Worm (Caenorhabditis elegans) whole organism, L1 larva: ENCODE measurements around the gene inpp-1.

ENCODE experiments used
- C34B4.2 ChIP-seq: sonication (generic microtip); optimal IDR thresholded peaks from 2 replicates; lab custom pipeline; 2017; ENCODE audit warnings: mild to moderate bottlenecking, missing genetic modification characterization, missing compliant biosample characterization
- F16B12.6 ChIP-seq: fragments of 150-350 bp; optimal IDR thresholded peaks from 2 replicates; lab custom pipeline; 2014; ENCODE audit warnings: missing biosample characterization, missing genetic modification characterization
- Y116A8C.19 ChIP-seq: sonication (generic microtip); optimal IDR thresholded peaks from 2 replicates; lab custom pipeline; 2016; ENCODE audit warnings: missing compliant biosample characterization, missing genetic modification characterization, borderline replicate concordance
- aha-1 ChIP-seq: fragments of 150-350 bp; optimal IDR thresholded peaks from 2 replicates; lab custom pipeline; 2014; ENCODE audit warnings: missing biosample characterization, missing genetic modification characterization
- alr-1 ChIP-seq: fragments of 200-800 bp; sonication (Bioruptor generic); optimal IDR thresholded peaks from 2 replicates; lab custom pipeline; 2018; ENCODE audit warnings: borderline replicate concordance, mild to moderate bottlenecking, missing genetic modification characterization, missing compliant biosample characterization
- aly-2 ChIP-seq: fragments of 150-350 bp; optimal IDR thresholded peaks from 2 replicates; lab custom pipeline; 2014; ENCODE audit warnings: missing biosample characterization, missing genetic modification characterization
- blmp-1 ChIP-seq: fragments of 150-350 bp; optimal IDR thresholded peaks from 2 replicates; lab custom pipeline; 2014; ENCODE audit warnings: missing biosample characterization, missing genetic modification characterization
- ceh-8 ChIP-seq: fragments of 200-800 bp; sonication (Bioruptor generic); optimal IDR thresholded peaks from 2 replicates; lab custom pipeline; 2018; ENCODE audit warnings: mild to moderate bottlenecking, missing genetic modification characterization, moderate library complexity, missing compliant biosample characterization
- ceh-90 ChIP-seq: sonication (generic microtip); optimal IDR thresholded peaks from 2 replicates; lab custom pipeline; 2016; ENCODE audit warnings: missing genetic modification characterization, missing compliant biosample characterization
- ces-1 ChIP-seq: fragments of 150-350 bp; optimal IDR thresholded peaks from 2 replicates; lab custom pipeline; 2014; ENCODE audit warnings: missing biosample characterization, missing genetic modification reagents, missing genetic modification characterization
- efl-1 ChIP-seq, 4 experiments: fragments of 150-350 bp; optimal IDR thresholded peaks in 3 of 4; peaks in 1 of 4; 1 replicate in 1 of 4; 2 replicates in 3 of 4; lab custom pipeline; 2014; ENCODE audit warnings: missing biosample characterization in 2 of 4, missing genetic modification characterization in 2 of 4, missing genetic modification reagents in 2 of 4
- efl-3 ChIP-seq: fragments of 200-800 bp; sonication (Bioruptor generic); optimal IDR thresholded peaks from 2 replicates; lab custom pipeline; 2018; ENCODE audit warnings: mild to moderate bottlenecking, missing genetic modification characterization, missing compliant biosample characterization
- elt-2 ChIP-seq: sonication (generic microtip); optimal IDR thresholded peaks from 2 replicates; lab custom pipeline; 2016; ENCODE audit warnings: missing genetic modification characterization, mild to moderate bottlenecking, inconsistent platforms, missing compliant biosample characterization, missing genetic modification reagents
- elt-3 ChIP-seq, 6 experiments: fragments of 150-350 bp in 1 of 6; sonication (generic microtip); optimal IDR thresholded peaks; 2 replicates each; lab custom pipeline; 2017 to 2018; ENCODE audit warnings: missing biosample characterization in 6 of 6, missing genetic modification characterization in 6 of 6, inconsistent platforms in 1 of 6
- grh-1 ChIP-seq: fragments of 200-800 bp; sonication (Bioruptor generic); IDR thresholded peaks from 2 replicates; pipeline ENCODE4 v1.3.6; 2022; ENCODE audit warnings: missing genetic modification reagents, missing genetic modification characterization, missing compliant biosample characterization
- hlh-17 ChIP-seq: fragments of 200-800 bp; sonication (Bioruptor generic); optimal IDR thresholded peaks from 2 replicates; lab custom pipeline; 2018; ENCODE audit warnings: missing genetic modification characterization, mild to moderate bottlenecking, missing compliant biosample characterization, moderate library complexity, borderline replicate concordance
- hpl-2 ChIP-seq: fragments of 150-350 bp; optimal IDR thresholded peaks from 2 replicates; lab custom pipeline; 2014; ENCODE audit warnings: missing biosample characterization, missing genetic modification reagents, missing genetic modification characterization
- jun-1 ChIP-seq: fragments of 150-350 bp; optimal IDR thresholded peaks from 2 replicates; lab custom pipeline; 2014; ENCODE audit warnings: missing biosample characterization, missing genetic modification reagents, missing genetic modification characterization
- lin-14 ChIP-seq: fragments of 200-800 bp; sonication (Bioruptor generic); optimal IDR thresholded peaks from 2 replicates; lab custom pipeline; 2018; ENCODE audit warnings: mild to moderate bottlenecking, missing genetic modification characterization, moderate library complexity, missing compliant biosample characterization
- lin-15B ChIP-seq: fragments of 150-350 bp; sonication (generic microtip); optimal IDR thresholded peaks from 3 replicates; lab custom pipeline; 2014; ENCODE audit warnings: missing biosample characterization, missing genetic modification characterization
- lsy-2 ChIP-seq, 2 experiments: fragments of 150-350 bp; optimal IDR thresholded peaks; 2 replicates each; lab custom pipeline; 2014; ENCODE audit warnings: missing biosample characterization in 2 of 2, missing genetic modification characterization in 2 of 2
- mab-9 ChIP-seq: fragments of 200-800 bp; sonication (Bioruptor generic); IDR thresholded peaks from 2 replicates; pipeline ENCODE4 v1.3.6; 2022; ENCODE audit warnings: missing genetic modification reagents, missing genetic modification characterization, missing compliant biosample characterization
- mdl-1 ChIP-seq, 2 experiments: fragments of 150-350 bp; optimal IDR thresholded peaks; 2 replicates each; lab custom pipeline; 2014 to 2017; ENCODE audit warnings: missing biosample characterization in 2 of 2, missing genetic modification characterization in 2 of 2, inconsistent platforms in 1 of 2
- mef-2 ChIP-seq: fragments of 150-350 bp; optimal IDR thresholded peaks from 2 replicates; lab custom pipeline; 2014; ENCODE audit warnings: missing biosample characterization, missing genetic modification characterization
- nhr-11 ChIP-seq: fragments of 150-350 bp; optimal IDR thresholded peaks from 2 replicates; lab custom pipeline; 2014; ENCODE audit warnings: missing biosample characterization, missing genetic modification characterization
- nhr-20 ChIP-seq: sonication (generic microtip); optimal IDR thresholded peaks from 2 replicates; lab custom pipeline; 2016; ENCODE audit warnings: mild to moderate bottlenecking, missing genetic modification characterization, missing compliant biosample characterization
- nhr-28 ChIP-seq: fragments of 150-350 bp; optimal IDR thresholded peaks from 2 replicates; lab custom pipeline; 2014; ENCODE audit warnings: missing biosample characterization, missing genetic modification characterization
- nhr-47 ChIP-seq: sonication (generic microtip); optimal IDR thresholded peaks from 2 replicates; lab custom pipeline; 2016; ENCODE audit warnings: mild to moderate bottlenecking, missing genetic modification characterization, moderate library complexity, missing compliant biosample characterization
- nhr-71 ChIP-seq: sonication (generic microtip); optimal IDR thresholded peaks from 2 replicates; lab custom pipeline; 2016; ENCODE audit warnings: mild to moderate bottlenecking, missing genetic modification characterization, moderate library complexity, missing compliant biosample characterization
- nhr-76 ChIP-seq: sonication (generic microtip); optimal IDR thresholded peaks from 2 replicates; lab custom pipeline; 2017; ENCODE audit warnings: missing biosample characterization, missing genetic modification characterization
- nhr-84 ChIP-seq: sonication (generic microtip); optimal IDR thresholded peaks from 2 replicates; lab custom pipeline; 2017; ENCODE audit warnings: missing biosample characterization, missing genetic modification characterization
- nhr-85 ChIP-seq: sonication (generic microtip); peaks from one replicate; lab custom pipeline; 2016; ENCODE audit warnings: missing genetic modification characterization, inconsistent platforms, missing compliant biosample characterization
- nhr-90 ChIP-seq: sonication (generic microtip); optimal IDR thresholded peaks from 2 replicates; lab custom pipeline; 2016; ENCODE audit warnings: mild to moderate bottlenecking, missing genetic modification characterization, missing compliant biosample characterization; ENCODE audit not compliant: poor library complexity
- skn-1 ChIP-seq: fragments of 150-350 bp; optimal IDR thresholded peaks from 2 replicates; lab custom pipeline; 2014; ENCODE audit warnings: missing biosample characterization, missing genetic modification characterization
- snpc-4 ChIP-seq: fragments of 150-350 bp; optimal IDR thresholded peaks from 2 replicates; lab custom pipeline; 2014; ENCODE audit warnings: missing biosample characterization, missing genetic modification characterization
- snu-23 ChIP-seq: sonication (generic microtip); optimal IDR thresholded peaks from 2 replicates; lab custom pipeline; 2016; ENCODE audit warnings: missing genetic modification characterization, missing compliant biosample characterization
- sox-4 ChIP-seq: sonication (generic microtip); optimal IDR thresholded peaks from 2 replicates; lab custom pipeline; 2016; ENCODE audit warnings: missing genetic modification characterization, missing compliant biosample characterization
- sptf-1 ChIP-seq: fragments of 150-350 bp; optimal IDR thresholded peaks from 2 replicates; lab custom pipeline; 2014; ENCODE audit warnings: missing biosample characterization, missing genetic modification characterization
- swsn-7 ChIP-seq: sonication (generic microtip); optimal IDR thresholded peaks from 2 replicates; lab custom pipeline; 2016; ENCODE audit warnings: missing genetic modification characterization, missing compliant biosample characterization
- tbx-2 ChIP-seq: sonication (generic microtip); optimal IDR thresholded peaks from 2 replicates; lab custom pipeline; 2016; ENCODE audit warnings: missing genetic modification characterization, missing compliant biosample characterization
- tlp-1 ChIP-seq: fragments of 150-350 bp; optimal IDR thresholded peaks from 2 replicates; lab custom pipeline; 2014; ENCODE audit warnings: missing biosample characterization, missing genetic modification characterization
- vab-15 ChIP-seq: sonication (generic microtip); optimal IDR thresholded peaks from 2 replicates; lab custom pipeline; 2017; ENCODE audit warnings: missing genotype, mild to moderate bottlenecking, missing genetic modification characterization, missing compliant biosample characterization
- xbp-1 ChIP-seq: sonication (generic microtip); optimal IDR thresholded peaks from 2 replicates; lab custom pipeline; 2016; ENCODE audit warnings: missing genetic modification characterization, missing compliant biosample characterization
- zip-4 ChIP-seq: fragments of 200-800 bp; sonication (Bioruptor generic); optimal IDR thresholded peaks from 2 replicates; lab custom pipeline; 2018; ENCODE audit warnings: mild to moderate bottlenecking, missing genetic modification characterization, moderate library complexity, missing compliant biosample characterization
- ztf-4 ChIP-seq: fragments of 150-350 bp; optimal IDR thresholded peaks from 2 replicates; lab custom pipeline; 2014; ENCODE audit warnings: missing biosample characterization, missing genetic modification characterization

Gene inpp-1

DNA sequence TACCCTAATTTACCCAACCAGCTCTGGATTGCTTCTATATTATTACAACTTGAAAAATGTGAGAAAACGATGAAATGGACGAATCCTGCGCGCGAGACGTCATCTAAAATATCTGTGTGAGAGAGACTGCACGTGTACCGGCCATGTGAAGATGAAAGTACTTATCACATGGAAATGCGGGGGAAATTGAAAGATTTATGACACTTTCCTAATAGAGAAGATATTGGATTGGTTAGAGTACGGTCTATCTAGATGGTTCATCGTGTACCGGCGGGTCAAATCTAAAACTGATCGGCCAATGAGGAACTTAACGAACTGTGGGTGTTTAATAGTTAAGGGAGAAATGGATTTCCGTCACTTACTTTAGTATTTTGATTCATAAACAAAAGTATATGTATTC, 8.3 kb upstream of the inpp-1 start (continued):
- peak; percentile 38; the same call in 1 of the 2 replicates for TF ChIP-seq grh-1 (GFP tag; lab: Robert Waterston, UW)
- no peak for TF ChIP-seq nhr-84
- no peak for TF ChIP-seq sptf-1 (tag; lab: Kevin White, UChicago)
- TF ChIP-seq ceh-8 (GFP tag; lab: Kevin White, UChicago) = no peak
- TF ChIP-seq tbx-2 = peak; percentile 62
- TF ChIP-seq snpc-4 (tag; lab: Kevin White, UChicago) = no peak
- no peak for TF ChIP-seq F16B12.6 (tag; lab: Kevin White, UChicago)
- TF ChIP-seq hpl-2 = no peak
- no peak for TF ChIP-seq nhr-76
- TF ChIP-seq nhr-90 (tag; lab: Kevin White, UChicago) = peak; percentile 75
- TF ChIP-seq mef-2 (tag; lab: Kevin White, UChicago) = no peak
- no peak for TF ChIP-seq xbp-1 (tag; lab: Kevin White, UChicago)
- peak in 1 of 2 experiments; percentile 61 for TF ChIP-seq lsy-2 (tag; optimal IDR thresholded peaks at IDR 0.05; lab: Kevin White, UChicago)

- TF ChIP-seq lin-14 (peak; percentile 8), elt-3 (tag; optimal IDR thresholded peaks at IDR 0.05; lab: Kevin White, UChicago) (peak in 3 of 6 experiments; percentile 24 to 83 (median 34)), aly-2 (tag; lab: Kevin White, UChicago) (no peak), blmp-1 (peak; percentile 74), swsn-7 (tag; lab: Kevin White, UChicago) (no peak), nhr-47 (tag; lab: Kevin White, UChicago) (no peak), nhr-20 (peak; percentile 4), snu-23 (peak; percentile 18), nhr-85 (tag; lab: Kevin White, UChicago) (peak; percentile 15), nhr-71 (tag; lab: Kevin White, UChicago) (peak; percentile 2), efl-1 (optimal IDR thresholded peaks at IDR 0.05; lab: Kevin White, UChicago) (no peak), efl-1 (GFP tag; optimal IDR thresholded peaks at IDR 0.05 in 1 of 2; lab: Kevin White, UChicago) (peak in 1 of 2 experiments; percentile 2), F16B12.6 (tag; lab: Kevin White, UChicago) (no peak)
- TF ChIP-seq, all 84 proteins: peak for 8
Observed at ce11 chrIV:10781346-10781745, 7.6 kb upstream of the inpp-1 start.

DNA sequence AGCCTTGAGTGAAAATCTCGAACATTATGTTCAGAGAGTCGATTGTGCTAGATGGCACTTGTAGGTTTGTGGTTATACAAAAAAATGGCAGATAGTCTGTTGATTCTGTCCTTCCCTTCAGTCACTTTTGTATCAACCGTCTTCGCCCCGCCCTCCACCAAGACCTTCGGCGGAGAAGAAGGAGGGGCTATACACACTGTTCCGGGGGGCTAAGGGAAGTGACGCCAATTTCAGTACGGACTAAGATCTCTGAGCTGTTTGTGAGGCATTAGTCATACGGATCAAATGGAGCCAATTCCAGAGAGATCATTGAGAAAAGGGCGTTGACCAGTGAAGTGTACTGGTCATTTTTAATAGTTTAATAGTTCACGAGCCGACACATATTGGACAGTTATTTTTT, 6.9 kb upstream of the inpp-1 start, which contains the start of gene swt-3:
Gene swt-3, minus strand, starts transcription at position 101 of the 400 bp plus-strand sequence.
- TF ChIP-seq mdl-1 (tag; optimal IDR thresholded peaks at IDR 0.05; lab: Kevin White, UChicago) (no peak), ztf-4 (tag; lab: Kevin White, UChicago) (no peak), nhr-20 (no peak), aly-2 (tag; lab: Kevin White, UChicago) (no peak), nhr-85 (tag; lab: Kevin White, UChicago) (no peak), skn-1 (no peak), aha-1 (tag; lab: Kevin White, UChicago) (no peak), C34B4.2 (no peak), lsy-2 (tag; optimal IDR thresholded peaks at IDR 0.05; lab: Kevin White, UChicago) (no peak), efl-3 (GFP tag; lab: Kevin White, UChicago) (no peak), ces-1 (GFP tag; lab: Kevin White, UChicago) (no peak), sox-4 (tag; lab: Kevin White, UChicago) (no peak), alr-1 (tag; lab: Kevin White, UChicago) (no peak), elt-2 (tag; lab: Kevin White, UChicago) (no peak), efl-1 (optimal IDR thresholded peaks at IDR 0.05; lab: Kevin White, UChicago) (no peak), efl-1 (GFP tag; optimal IDR thresholded peaks at IDR 0.05 in 1 of 2; lab: Kevin White, UChicago) (no peak), nhr-47 (tag; lab: Kevin White, UChicago) (no peak), vab-15 (tag; lab: Kevin White, UChicago) (no peak), zip-4 (no peak), Y116A8C.19 (no peak)

DNA sequence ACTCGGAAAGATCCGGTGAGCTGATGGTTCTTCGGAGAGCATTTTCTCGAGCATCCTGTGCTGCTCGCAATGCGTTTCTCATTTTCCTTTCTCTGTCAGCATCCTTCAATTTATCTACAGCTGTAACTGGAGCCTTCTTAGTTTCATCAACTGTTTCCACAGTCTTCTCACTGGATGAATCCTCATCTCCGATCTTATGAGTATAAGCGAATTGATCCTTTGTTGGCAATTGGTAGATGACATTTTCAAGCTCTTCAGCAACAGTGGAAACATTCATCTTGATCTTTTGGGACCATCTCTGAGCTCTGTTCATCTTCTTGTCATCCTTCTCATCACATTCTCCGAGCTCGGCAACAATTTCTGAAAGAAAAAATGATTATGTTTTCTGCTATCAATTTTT, 5.6 kb upstream of the inpp-1 start:
- TF ChIP-seq lin-15B = no peak
- no peak for TF ChIP-seq C34B4.2
- TF ChIP-seq nhr-90 (tag; lab: Kevin White, UChicago) = no peak
- no peak for TF ChIP-seq aly-2 (tag; lab: Kevin White, UChicago)
- no peak for TF ChIP-seq mab-9 (GFP tag; lab: Robert Waterston, UW)
- no peak for TF ChIP-seq nhr-11 (tag; lab: Kevin White, UChicago)
- no peak for TF ChIP-seq tlp-1 (tag; lab: Kevin White, UChicago)
- TF ChIP-seq mdl-1 (tag; optimal IDR thresholded peaks at IDR 0.05; lab: Kevin White, UChicago) = no peak
- TF ChIP-seq ceh-90 (tag; lab: Kevin White, UChicago) = no peak
- TF ChIP-seq grh-1 (GFP tag; lab: Robert Waterston, UW) = no peak
- TF ChIP-seq aha-1 (tag; lab: Kevin White, UChicago) = no peak
- TF ChIP-seq swsn-7 (tag; lab: Kevin White, UChicago) = no peak
- TF ChIP-seq hlh-17 = no peak
- TF ChIP-seq nhr-20 = no peak
- TF ChIP-seq nhr-28 = no peak
- no peak for TF ChIP-seq jun-1 (tag; lab: Kevin White, UChicago)
